Worm (Caenorhabditis elegans): ENCODE data around the gene gpd-3.

- TF ChIP-seq ama-1 (optimal IDR thresholded peaks at IDR 0.05) (no peak), blmp-1 (tag; optimal IDR thresholded peaks at IDR 0.05) (peak; percentile 96), unc-98 (GFP tag; IDR thresholded peaks at IDR 0.05) (no peak), nhr-76 (tag; optimal IDR thresholded peaks at IDR 0.05) (no peak), nhr-20 (tag; optimal IDR thresholded peaks at IDR 0.05) (peak; percentile 95), egl-13 (tag; optimal IDR thresholded peaks at IDR 0.05) (peak; percentile 86)
Measured at ce11 chrX:3127626-3128142, 14.5 kb upstream of the gpd-3 start.

All from whole organism, L1 larva.